Worm (Caenorhabditis elegans): ENCODE measurements around the gene C40A11.8.

DNA sequence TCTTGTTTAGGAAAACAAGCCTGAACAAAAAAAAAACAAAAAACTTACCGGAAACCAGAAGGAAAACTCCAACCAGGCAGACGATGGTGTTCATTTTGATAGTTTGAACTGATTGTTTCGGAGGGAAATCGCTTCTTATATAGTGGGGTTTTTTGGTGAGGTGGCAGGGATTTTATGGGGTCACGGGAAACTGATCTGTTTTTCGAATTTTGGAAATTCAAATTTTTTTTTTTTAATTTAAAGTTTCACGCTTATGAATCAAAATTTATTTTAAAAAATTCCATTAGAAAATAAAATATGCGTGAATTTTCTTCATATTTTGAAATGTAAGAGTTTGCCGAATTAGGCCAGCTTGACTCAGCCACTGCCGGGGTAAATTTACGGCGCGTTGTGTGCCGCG, 24.6 kb upstream of the C40A11.8 start, which contains the start of gene C33C12.7:
- no peak for TF ChIP-seq nhr-41 (GFP tag; IDR thresholded peaks at IDR 0.05)
- TF ChIP-seq ceh-32 (tag; optimal IDR thresholded peaks at IDR 0.05; ENCODE audit: poor library complexity), result no peak
- no peak for TF ChIP-seq zip-2 (tag; optimal IDR thresholded peaks at IDR 0.05)
- TF ChIP-seq zag-1 (tag; optimal IDR thresholded peaks at IDR 0.05), result no peak
- TF ChIP-seq zip-11 (GFP tag; IDR thresholded peaks at IDR 0.05), result no peak
- no peak for TF ChIP-seq snpc-4 (tag; optimal IDR thresholded peaks at IDR 0.05)
- no peak for TF ChIP-seq pha-4 (GFP tag; IDR thresholded peaks at IDR 0.05)
- no peak for TF ChIP-seq pha-4 (tag; optimal IDR thresholded peaks at IDR 0.05)
- TF ChIP-seq unc-130 (GFP tag; optimal IDR thresholded peaks at IDR 0.05), result no peak
- no peak for TF ChIP-seq nhr-25 (tag; optimal IDR thresholded peaks at IDR 0.05; ENCODE audit: borderline replicate concordance, insufficient read depth)
- TF ChIP-seq ZK337.2 (GFP tag; IDR thresholded peaks at IDR 0.05), result no peak
- no peak for TF ChIP-seq madf-5 (GFP tag; IDR thresholded peaks at IDR 0.05)
- no peak for TF ChIP-seq unc-62 (GFP tag; optimal IDR thresholded peaks at IDR 0.05 in 1 of 2)
- TF ChIP-seq unc-62 (tag; optimal IDR thresholded peaks at IDR 0.05), result no peak
- TF ChIP-seq ctbp-1 (GFP tag; IDR thresholded peaks at IDR 0.05), result no peak
- TF ChIP-seq mep-1 (tag; optimal IDR thresholded peaks at IDR 0.05), result no peak

Measured in whole organism, L4 larva.